Worm (Caenorhabditis elegans) whole organism, late embryonic: ENCODE measurements around the gene C07E3.4.

Source experiments
- C08G9.2 ChIP-seq: sonication (generic microtip); optimal IDR thresholded peaks from 2 replicates; lab custom pipeline; 2016; ENCODE audit warnings: mild to moderate bottlenecking, missing genetic modification characterization, moderate library complexity, missing compliant biosample characterization
- C38D4.7 ChIP-seq: fragments of 200-800 bp; sonication (Bioruptor generic); optimal IDR thresholded peaks from 2 replicates; lab custom pipeline; 2018; ENCODE audit warnings: mild to moderate bottlenecking, missing genetic modification characterization, moderate library complexity, missing compliant biosample characterization
- F13H6.1 ChIP-seq: sonication (generic microtip); optimal IDR thresholded peaks from 2 replicates; lab custom pipeline; 2016; ENCODE audit warnings: missing genetic modification characterization, missing compliant biosample characterization
- K02D7.2 ChIP-seq: sonication (generic microtip); optimal IDR thresholded peaks from 2 replicates; lab custom pipeline; 2017; ENCODE audit warnings: mild to moderate bottlenecking, missing genetic modification characterization, missing compliant biosample characterization
- K09A11.1 ChIP-seq: sonication (generic microtip); optimal IDR thresholded peaks from 2 replicates; lab custom pipeline; 2017; ENCODE audit warnings: antibody characterized with exemption, mild to moderate bottlenecking, missing genetic modification characterization, missing compliant biosample characterization; ENCODE audit not compliant: insufficient read depth
- Y22D7AL.16 ChIP-seq: sonication (generic microtip); optimal IDR thresholded peaks from 2 replicates; lab custom pipeline; 2016; ENCODE audit warnings: missing genetic modification characterization, missing compliant biosample characterization
- ahr-1 ChIP-seq: sonication (generic microtip); optimal IDR thresholded peaks from 2 replicates; lab custom pipeline; 2016; ENCODE audit warnings: missing genetic modification characterization, missing compliant biosample characterization
- ama-1 ChIP-seq: fragments of 150-350 bp; optimal IDR thresholded peaks from 2 replicates; lab custom pipeline; 2014
- ceh-14 ChIP-seq: sonication (generic microtip); optimal IDR thresholded peaks from 2 replicates; lab custom pipeline; 2016; ENCODE audit warnings: missing genotype, missing genetic modification characterization, missing compliant biosample characterization
- ceh-18 ChIP-seq: sonication (generic microtip); optimal IDR thresholded peaks from 2 replicates; lab custom pipeline; 2016; ENCODE audit warnings: missing genetic modification characterization, missing compliant biosample characterization
- ceh-19 ChIP-seq: fragments of 200-800 bp; sonication (Bioruptor generic); optimal IDR thresholded peaks from 2 replicates; lab custom pipeline; 2018; ENCODE audit warnings: mild to moderate bottlenecking, missing genetic modification characterization, missing compliant biosample characterization
- ceh-2 ChIP-seq: sonication (generic microtip); optimal IDR thresholded peaks from 2 replicates; lab custom pipeline; 2016; ENCODE audit warnings: missing genotype, missing genetic modification characterization, missing compliant biosample characterization
- ceh-22 ChIP-seq: sonication (generic microtip); optimal IDR thresholded peaks from 2 replicates; lab custom pipeline; 2017; ENCODE audit warnings: missing biosample characterization, missing genetic modification characterization
- ceh-24 ChIP-seq: sonication (generic microtip); optimal IDR thresholded peaks from 2 replicates; lab custom pipeline; 2016; ENCODE audit warnings: mild to moderate bottlenecking, missing genetic modification characterization, missing compliant biosample characterization
- ceh-30 ChIP-seq: fragments of 150-350 bp; optimal IDR thresholded peaks from 2 replicates; lab custom pipeline; 2014; ENCODE audit warnings: missing biosample characterization, missing genetic modification characterization
- ceh-31 ChIP-seq: sonication (generic microtip); optimal IDR thresholded peaks from 2 replicates; lab custom pipeline; 2016; ENCODE audit warnings: missing genetic modification characterization, missing compliant biosample characterization
- ceh-34 ChIP-seq: sonication (generic microtip); optimal IDR thresholded peaks from 2 replicates; lab custom pipeline; 2016; ENCODE audit warnings: mild to moderate bottlenecking, missing genetic modification characterization, missing compliant biosample characterization
- ceh-48 ChIP-seq: sonication (generic microtip); optimal IDR thresholded peaks from 2 replicates; lab custom pipeline; 2016; ENCODE audit warnings: missing genetic modification characterization, inconsistent platforms, missing compliant biosample characterization
- ceh-6 ChIP-seq: fragments of 200-800 bp; sonication (Bioruptor generic); optimal IDR thresholded peaks from 2 replicates; lab custom pipeline; 2018; ENCODE audit warnings: mild to moderate bottlenecking, missing genetic modification characterization, missing compliant biosample characterization
- ceh-9 ChIP-seq: sonication (generic microtip); optimal IDR thresholded peaks from 2 replicates; lab custom pipeline; 2016; ENCODE audit warnings: mild to moderate bottlenecking, missing genetic modification characterization, inconsistent platforms, missing compliant biosample characterization
- che-1 ChIP-seq: sonication (generic microtip); optimal IDR thresholded peaks from 2 replicates; lab custom pipeline; 2016; ENCODE audit warnings: mild to moderate bottlenecking, missing genetic modification characterization, missing compliant biosample characterization
- dmd-4 ChIP-seq: sonication (generic microtip); optimal IDR thresholded peaks from 2 replicates; lab custom pipeline; 2016; ENCODE audit warnings: borderline replicate concordance, missing genetic modification characterization, missing compliant biosample characterization
- elt-4 ChIP-seq: sonication (generic microtip); optimal IDR thresholded peaks from 2 replicates; lab custom pipeline; 2016; ENCODE audit warnings: missing genetic modification characterization, missing compliant biosample characterization
- ets-4 ChIP-seq: sonication (generic microtip); optimal IDR thresholded peaks from 2 replicates; lab custom pipeline; 2016; ENCODE audit warnings: missing genetic modification characterization, missing compliant biosample characterization
- eyg-1 ChIP-seq: sonication (generic microtip); optimal IDR thresholded peaks from 2 replicates; lab custom pipeline; 2016; ENCODE audit warnings: missing genotype, missing genetic modification characterization, missing compliant biosample characterization
- fax-1 ChIP-seq: sonication (generic microtip); optimal IDR thresholded peaks from 2 replicates; lab custom pipeline; 2016; ENCODE audit warnings: missing genotype, missing genetic modification characterization, missing compliant biosample characterization
- gmeb-2 ChIP-seq: sonication (generic microtip); optimal IDR thresholded peaks from 2 replicates; lab custom pipeline; 2016; ENCODE audit warnings: missing genetic modification characterization, inconsistent platforms, missing compliant biosample characterization
- hlh-13 ChIP-seq: fragments of 200-800 bp; sonication (Bioruptor generic); optimal IDR thresholded peaks from 2 replicates; lab custom pipeline; 2018; ENCODE audit warnings: mild to moderate bottlenecking, missing genetic modification characterization, missing compliant biosample characterization
- hlh-15 ChIP-seq: sonication (generic microtip); optimal IDR thresholded peaks from 2 replicates; lab custom pipeline; 2016; ENCODE audit warnings: missing genetic modification characterization, missing compliant biosample characterization
- hlh-30 ChIP-seq: sonication (generic microtip); optimal IDR thresholded peaks from 2 replicates; lab custom pipeline; 2017; ENCODE audit warnings: antibody characterized with exemption, missing genetic modification characterization, missing compliant biosample characterization; ENCODE audit not compliant: insufficient read depth
- hlh-8 ChIP-seq: sonication (generic microtip); optimal IDR thresholded peaks from 2 replicates; lab custom pipeline; 2016; ENCODE audit warnings: missing genotype, missing genetic modification characterization, missing compliant biosample characterization
- lim-6 ChIP-seq: sonication (generic microtip); optimal IDR thresholded peaks from 2 replicates; lab custom pipeline; 2016; ENCODE audit warnings: missing genetic modification characterization, missing compliant biosample characterization
- lin-11 ChIP-seq: fragments of 200-800 bp; sonication (Bioruptor generic); optimal IDR thresholded peaks from 2 replicates; lab custom pipeline; 2018; ENCODE audit warnings: mild to moderate bottlenecking, missing genetic modification characterization, missing compliant biosample characterization
- madf-2 ChIP-seq: sonication (generic microtip); optimal IDR thresholded peaks from 2 replicates; lab custom pipeline; 2017; ENCODE audit warnings: missing genetic modification characterization, missing compliant biosample characterization
- nfya-1 ChIP-seq: sonication (generic microtip); optimal IDR thresholded peaks from 2 replicates; lab custom pipeline; 2017; ENCODE audit warnings: missing genetic modification characterization, mild to moderate bottlenecking, missing compliant biosample characterization, antibody characterized with exemption, moderate library complexity
- nhr-232 ChIP-seq: sonication (generic microtip); optimal IDR thresholded peaks from 2 replicates; lab custom pipeline; 2016; ENCODE audit warnings: missing genetic modification characterization, missing compliant biosample characterization
- npax-4 ChIP-seq: sonication (generic microtip); optimal IDR thresholded peaks from 2 replicates; lab custom pipeline; 2016; ENCODE audit warnings: missing genetic modification characterization, missing compliant biosample characterization
- odd-2 ChIP-seq: sonication (generic microtip); optimal IDR thresholded peaks from 2 replicates; lab custom pipeline; 2017; ENCODE audit warnings: antibody characterized with exemption, mild to moderate bottlenecking, missing genetic modification characterization, missing compliant biosample characterization
- pag-3 ChIP-seq: sonication (generic microtip); optimal IDR thresholded peaks from 2 replicates; lab custom pipeline; 2016; ENCODE audit warnings: missing compliant biosample characterization, missing genetic modification characterization, borderline replicate concordance
- pha-2 ChIP-seq: sonication (generic microtip); optimal IDR thresholded peaks from 2 replicates; lab custom pipeline; 2017; ENCODE audit warnings: mild to moderate bottlenecking, missing genetic modification characterization, missing compliant biosample characterization
- pqm-1 ChIP-seq: sonication (generic microtip); optimal IDR thresholded peaks from 2 replicates; lab custom pipeline; 2016; ENCODE audit warnings: missing genetic modification characterization, missing compliant biosample characterization
- pros-1 ChIP-seq: fragments of 150-350 bp; optimal IDR thresholded peaks from 2 replicates; lab custom pipeline; 2014; ENCODE audit warnings: missing biosample characterization, missing genetic modification reagents, missing genetic modification characterization
- ref-2 ChIP-seq: sonication (generic microtip); optimal IDR thresholded peaks from 2 replicates; lab custom pipeline; 2016; ENCODE audit warnings: missing genetic modification characterization, missing compliant biosample characterization
- rnt-1 ChIP-seq: sonication (generic microtip); optimal IDR thresholded peaks from 2 replicates; lab custom pipeline; 2016; ENCODE audit warnings: missing genetic modification characterization, missing compliant biosample characterization
- sdc-2 ChIP-seq: sonication (generic microtip); optimal IDR thresholded peaks from 2 replicates; lab custom pipeline; 2016; ENCODE audit warnings: missing genotype, missing genetic modification characterization, missing compliant biosample characterization
- sox-4 ChIP-seq: sonication (generic microtip); optimal IDR thresholded peaks from 2 replicates; lab custom pipeline; 2017; ENCODE audit warnings: mild to moderate bottlenecking, missing genetic modification characterization, inconsistent platforms, missing compliant biosample characterization
- syd-9 ChIP-seq: sonication (generic microtip); optimal IDR thresholded peaks from 2 replicates; lab custom pipeline; 2016; ENCODE audit warnings: mild to moderate bottlenecking, missing genetic modification characterization, moderate library complexity, missing compliant biosample characterization
- tbx-2 ChIP-seq: sonication (generic microtip); optimal IDR thresholded peaks from 2 replicates; lab custom pipeline; 2016; ENCODE audit warnings: missing genetic modification characterization, missing compliant biosample characterization
- tbx-7 ChIP-seq: sonication (generic microtip); optimal IDR thresholded peaks from 2 replicates; lab custom pipeline; 2016; ENCODE audit warnings: missing genotype, missing genetic modification characterization, missing compliant biosample characterization
- unc-3 ChIP-seq, 2 experiments: fragments of 200-800 bp in 1 of 2; sonication (Bioruptor generic) in 1 of 2; sonication (generic microtip) in 1 of 2; conservative IDR thresholded peaks in 1 of 2; optimal IDR thresholded peaks in 1 of 2; 2 replicates each; pipeline versions ENCODE4 v1.3.6 to Lab custom; 2016 to 2022; ENCODE audit warnings: missing compliant biosample characterization in 2 of 2, missing genetic modification characterization in 2 of 2, missing genetic modification reagents in 1 of 2
- unc-42 ChIP-seq: sonication (generic microtip); optimal IDR thresholded peaks from 2 replicates; lab custom pipeline; 2016; ENCODE audit warnings: missing genotype, missing genetic modification characterization, missing compliant biosample characterization
- unc-55 ChIP-seq: sonication (generic microtip); optimal IDR thresholded peaks from 2 replicates; lab custom pipeline; 2017; ENCODE audit warnings: missing biosample characterization, missing genetic modification reagents, missing genetic modification characterization

The C07E3.4 gene

DNA sequence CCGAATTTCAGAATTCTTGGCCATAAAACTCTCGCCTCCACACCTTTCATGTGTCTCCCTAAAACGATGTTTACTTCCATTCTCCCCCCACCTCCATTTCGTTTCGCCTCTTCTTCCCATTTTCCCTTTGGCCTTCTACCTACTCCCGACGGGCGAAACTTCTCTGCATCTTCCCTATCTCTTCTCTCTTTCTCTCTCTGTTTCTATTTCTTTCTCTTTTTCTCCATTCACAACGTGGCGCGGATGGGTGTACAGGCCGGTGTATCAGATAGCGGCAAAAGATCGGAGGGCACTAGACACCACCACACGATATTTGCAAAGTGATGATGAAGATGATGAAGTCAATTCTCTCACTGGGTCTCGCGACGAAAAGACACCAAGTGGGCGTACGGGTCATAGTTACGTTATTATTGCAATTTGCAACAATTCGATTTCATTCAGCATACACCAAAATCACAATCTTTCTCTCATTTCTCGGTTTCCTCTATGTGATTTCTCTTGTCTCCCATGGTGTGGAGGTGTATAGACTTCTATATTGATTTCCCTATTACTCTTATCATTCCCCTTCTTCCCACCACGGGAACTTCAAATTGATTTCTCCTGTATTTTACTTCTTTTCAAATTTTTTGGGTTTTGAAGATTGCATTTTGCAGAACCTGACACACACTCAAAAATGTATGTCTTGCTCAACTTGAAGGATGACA, 24.2 kb downstream of the C07E3.4 start, which contains the start of gene ztf-27:
ztf-27 (plus strand) TSS at position 654 of the 704 bp plus-strand sequence.
- TF ChIP-seq ref-2 (tag; lab: Kevin White, UChicago) (peak; percentile 16), ceh-24 (tag; lab: Kevin White, UChicago) (no peak), ceh-22 (tag; lab: Kevin White, UChicago) (no peak), ceh-6 (GFP tag; lab: Kevin White, UChicago) (peak; percentile 4), unc-55 (GFP tag; lab: Kevin White, UChicago) (no peak), K02D7.2 (tag; lab: Kevin White, UChicago) (no peak), eyg-1 (no peak), fax-1 (no peak), ceh-18 (peak; percentile 57), ceh-14 (tag; lab: Kevin White, UChicago) (no peak), hlh-30 (tag; lab: Kevin White, UChicago) (no peak), ceh-30 (no peak), gmeb-2 (tag; lab: Kevin White, UChicago) (no peak), npax-4 (no peak), pha-2 (tag; lab: Kevin White, UChicago) (no peak), ahr-1 (no peak), nfya-1 (tag; lab: Kevin White, UChicago) (peak; percentile 41), unc-3 (GFP tag; conservative IDR thresholded peaks at IDR 0.05; lab: Robert Waterston, UW) (no peak), unc-3 (tag; optimal IDR thresholded peaks at IDR 0.05; lab: Kevin White, UChicago) (no peak), Y22D7AL.16 (tag; lab: Kevin White, UChicago) (no peak), tbx-2 (tag; lab: Kevin White, UChicago) (peak; percentile 22), tbx-7 (tag; lab: Kevin White, UChicago) (no peak), hlh-15 (tag; lab: Kevin White, UChicago) (no peak), rnt-1 (tag; lab: Kevin White, UChicago) (no peak), C08G9.2 (tag; lab: Kevin White, UChicago) (peak; percentile 26), pqm-1 (tag; lab: Kevin White, UChicago) (no peak), ets-4 (tag; lab: Kevin White, UChicago) (no peak), ama-1 (no peak), lim-6 (tag; lab: Kevin White, UChicago) (no peak), ceh-48 (no peak), hlh-13 (no peak), lin-11 (tag; lab: Kevin White, UChicago) (no peak), elt-4 (no peak), ceh-34 (tag; lab: Kevin White, UChicago) (peak; percentile 54), che-1 (tag; lab: Kevin White, UChicago) (no peak), syd-9 (tag; lab: Kevin White, UChicago) (peak; percentile 10), dmd-4 (tag; lab: Kevin White, UChicago) (no peak), ceh-9 (tag; lab: Kevin White, UChicago) (no peak), C38D4.7 (GFP tag; lab: Kevin White, UChicago) (no peak), nhr-232 (tag; lab: Kevin White, UChicago) (no peak), ceh-19 (GFP tag; lab: Kevin White, UChicago) (no peak), ceh-2 (tag; lab: Kevin White, UChicago) (no peak), pros-1 (tag; lab: Kevin White, UChicago) (peak; percentile 23), odd-2 (tag; lab: Kevin White, UChicago) (no peak), ceh-31 (tag; lab: Kevin White, UChicago) (peak; percentile 27), unc-42 (tag; lab: Kevin White, UChicago) (no peak), F13H6.1 (tag; lab: Kevin White, UChicago) (peak; percentile 1), K09A11.1 (tag; lab: Kevin White, UChicago) (no peak), madf-2 (tag; lab: Kevin White, UChicago) (peak; percentile 18), sdc-2 (peak; percentile 14), pag-3 (tag; lab: Kevin White, UChicago) (no peak), hlh-8 (tag; lab: Kevin White, UChicago) (no peak), sox-4 (tag; lab: Kevin White, UChicago) (no peak)
